Worm (Caenorhabditis elegans) whole organism, L4/young adult: ENCODE results near the gene tac-1.

Experiments
- dao-5 ChIP-seq: sonication (generic microtip); optimal IDR thresholded peaks from 2 replicates; lab custom pipeline; 2016; ENCODE audit warnings: missing genotype, missing genetic modification characterization, moderate library complexity, missing compliant biosample characterization
- him-1 ChIP-seq: sonication (generic microtip); optimal IDR thresholded peaks from 2 replicates; lab custom pipeline; 2016; ENCODE audit warnings: missing genotype, missing genetic modification reagents, missing genetic modification characterization, missing compliant biosample characterization

ce11 chrII:14745127-14745526 lies 8.6 kb downstream of the tac-1 start:
- TF ChIP-seq him-1 (tag; lab: Kevin White, UChicago) = no peak
- no peak for TF ChIP-seq dao-5 (tag; lab: Kevin White, UChicago)
